Worm (Caenorhabditis elegans): Measurements from ENCODE around the gene F19B10.6.

The F19B10.6 gene

ce11 chrII:3701305-3701704 lies 37.6 kb upstream of the F19B10.6 start, which contains the start of gene srx-105:
TSS of gene srx-105 (minus strand) at chrII:3701405.
- TF ChIP-seq unc-130 (GFP tag; optimal IDR thresholded peaks at IDR 0.05): no peak
- no peak for TF ChIP-seq rcor-1 (GFP tag; IDR thresholded peaks at IDR 0.05)
- TF ChIP-seq cebp-2 (GFP tag; IDR thresholded peaks at IDR 0.05): no peak
- no peak for TF ChIP-seq ceh-27 (GFP tag; optimal IDR thresholded peaks at IDR 0.05)
- no peak for TF ChIP-seq mcd-1 (GFP tag; IDR thresholded peaks at IDR 0.05)
- TF ChIP-seq ZK185.1 (tag; optimal IDR thresholded peaks at IDR 0.05; ENCODE audit: poor library complexity, severe bottlenecking): no peak
- TF ChIP-seq fkh-3 (tag; optimal IDR thresholded peaks at IDR 0.05): no peak
- TF ChIP-seq mel-28 (tag; optimal IDR thresholded peaks at IDR 0.05; ENCODE audit: borderline replicate concordance): no peak

- TF ChIP-seq attf-5 (GFP tag; optimal IDR thresholded peaks at IDR 0.05) (no peak), F49E8.2 (tag; optimal IDR thresholded peaks at IDR 0.05; ENCODE audit: insufficient read depth) (no peak), aptf-2 (GFP tag; conservative IDR thresholded peaks at IDR 0.05) (no peak), T26A5.8 (tag; optimal IDR thresholded peaks at IDR 0.05) (no peak), xnd-1 (tag; optimal IDR thresholded peaks at IDR 0.05) (no peak), cebp-2 (GFP tag; IDR thresholded peaks at IDR 0.05) (no peak), F10E7.11 (tag; optimal IDR thresholded peaks at IDR 0.05) (no peak), let-526 (GFP tag; IDR thresholded peaks at IDR 0.05) (no peak), Y67H2A.10 (GFP tag; conservative IDR thresholded peaks at IDR 0.05) (no peak), K11D2.4 (GFP tag; IDR thresholded peaks at IDR 0.05) (no peak), D2030.7 (GFP tag; IDR thresholded peaks at IDR 0.05) (no peak), tbp1 (GFP tag; optimal IDR thresholded peaks at IDR 0.05) (no peak), cebp-1 (GFP tag; IDR thresholded peaks at IDR 0.05) (no peak), cebp-1 (tag; optimal IDR thresholded peaks at IDR 0.05) (no peak), K12H6.12 (tag; optimal IDR thresholded peaks at IDR 0.05) (no peak)
Observed at ce11 chrII:3699591-3699990, 35.9 kb upstream of the F19B10.6 start, which contains the start of gene srx-104. TSS of gene srx-104 (minus strand) at chrII:3699691.

ce11 chrII:3694664-3695063 lies 31.0 kb upstream of the F19B10.6 start, which contains the start of gene srx-102:
TSS of gene srx-102 (minus strand) at chrII:3694764.
- no peak for TF ChIP-seq nhr-90 (tag; optimal IDR thresholded peaks at IDR 0.05)
- no peak for TF ChIP-seq ztf-26 (tag; optimal IDR thresholded peaks at IDR 0.05)
- TF ChIP-seq snpc-3.4 (tag; optimal IDR thresholded peaks at IDR 0.05): no peak
- TF ChIP-seq nfya-1 (tag; optimal IDR thresholded peaks at IDR 0.05; ENCODE audit: borderline replicate concordance, insufficient read depth): no peak
- no peak for TF ChIP-seq tbp1 (GFP tag; optimal IDR thresholded peaks at IDR 0.05)
- TF ChIP-seq hlh-26 (GFP tag; conservative IDR thresholded peaks at IDR 0.05): no peak
- no peak for TF ChIP-seq T26A5.8 (tag; optimal IDR thresholded peaks at IDR 0.05)
- TF ChIP-seq ztf-6 (GFP tag; IDR thresholded peaks at IDR 0.05): no peak
- no peak for TF ChIP-seq tlf-1 (GFP tag; optimal IDR thresholded peaks at IDR 0.05)
- TF ChIP-seq somi-1 (GFP tag; optimal IDR thresholded peaks at IDR 0.05): no peak
- TF ChIP-seq bed-1 (GFP tag; IDR thresholded peaks at IDR 0.05): no peak
- no peak for TF ChIP-seq rpc-1 (optimal IDR thresholded peaks at IDR 0.05)
- TF ChIP-seq rpc-1 (tag; optimal IDR thresholded peaks at IDR 0.05): no peak
- no peak for TF ChIP-seq madf-3 (GFP tag; IDR thresholded peaks at IDR 0.05)
- no peak for TF ChIP-seq nfya-2 (GFP tag; IDR thresholded peaks at IDR 0.05)
- TF ChIP-seq mcd-1 (GFP tag; IDR thresholded peaks at IDR 0.05): no peak
- no peak for TF ChIP-seq lag-1 (GFP tag; IDR thresholded peaks at IDR 0.05)
- no peak for TF ChIP-seq rcor-1 (GFP tag; IDR thresholded peaks at IDR 0.05)
- TF ChIP-seq ztf-25 (GFP tag; IDR thresholded peaks at IDR 0.05): no peak

Data from whole organism, young adult.